Worm (Caenorhabditis elegans) whole organism, L4 larva: ENCODE results near the gene F54F7.2.

ENCODE experiments used
- D1046.2 ChIP-seq: fragments of 200-800 bp; sonication (Bioruptor generic); IDR thresholded peaks from 2 replicates; pipeline ENCODE4 v1.3.6; 2022; ENCODE audit warnings: missing genetic modification characterization, missing compliant biosample characterization
- Y5F2A.4 ChIP-seq: fragments of 200-800 bp; sonication (Bioruptor generic); optimal IDR thresholded peaks from 2 replicates; lab custom pipeline; 2018; ENCODE audit warnings: mild to moderate bottlenecking, missing genetic modification characterization, missing compliant biosample characterization
- aly-2 ChIP-seq: sonication (generic microtip); optimal IDR thresholded peaks from 2 replicates; lab custom pipeline; 2018; ENCODE audit warnings: missing biosample characterization, missing genetic modification characterization
- ceh-20 ChIP-seq: fragments of 200-800 bp; sonication (Bioruptor generic); IDR thresholded peaks from 2 replicates; pipeline ENCODE4 v1.3.6; 2022; ENCODE audit warnings: missing genetic modification reagents, missing genetic modification characterization, missing compliant biosample characterization
- ceh-32 ChIP-seq: sonication (generic microtip); optimal IDR thresholded peaks from 2 replicates; lab custom pipeline; 2016; ENCODE audit warnings: mild to moderate bottlenecking, missing genetic modification characterization, missing compliant biosample characterization; ENCODE audit not compliant: poor library complexity
- daf-12 ChIP-seq: fragments of 150-350 bp; optimal IDR thresholded peaks from 2 replicates; lab custom pipeline; 2014; ENCODE audit warnings: missing biosample characterization, missing genetic modification reagents, missing genetic modification characterization
- dmd-9 ChIP-seq: fragments of 200-800 bp; sonication (Bioruptor generic); IDR thresholded peaks from 2 replicates; pipeline ENCODE4 v1.3.6; 2022; ENCODE audit warnings: missing genetic modification reagents, missing genetic modification characterization, missing compliant biosample characterization
- duxl-1 ChIP-seq: sonication (generic microtip); optimal IDR thresholded peaks from 2 replicates; lab custom pipeline; 2016; ENCODE audit warnings: mild to moderate bottlenecking, missing genetic modification characterization, moderate library complexity, missing compliant biosample characterization; ENCODE audit not compliant: poor library complexity
- egl-27 ChIP-seq: sonication (generic microtip); optimal IDR thresholded peaks from 3 replicates; lab custom pipeline; 2017; ENCODE audit warnings: missing biosample characterization, missing genetic modification reagents, missing genetic modification characterization
- gei-8 ChIP-seq: fragments of 200-800 bp; sonication (Bioruptor generic); optimal IDR thresholded peaks from 2 replicates; lab custom pipeline; 2018; ENCODE audit warnings: mild to moderate bottlenecking, missing genetic modification characterization, missing compliant biosample characterization
- lin-1 ChIP-seq: fragments of 200-800 bp; sonication (Bioruptor generic); IDR thresholded peaks from 2 replicates; pipeline ENCODE4 v1.3.6; 2022; ENCODE audit warnings: missing genetic modification reagents, missing genetic modification characterization, missing compliant biosample characterization
- mdl-1 ChIP-seq, 2 experiments: fragments of 150-350 bp in 1 of 2; sonication (generic microtip) in 1 of 2; optimal IDR thresholded peaks; 2 replicates each; lab custom pipeline; 2014 to 2017; ENCODE audit warnings: missing biosample characterization in 2 of 2, missing genetic modification characterization in 2 of 2
- nhr-11 ChIP-seq: fragments of 150-350 bp; optimal IDR thresholded peaks from 2 replicates; lab custom pipeline; 2014; ENCODE audit warnings: missing biosample characterization, missing genetic modification characterization
- nhr-111 ChIP-seq: fragments of 200-800 bp; sonication (Bioruptor generic); optimal IDR thresholded peaks from 2 replicates; lab custom pipeline; 2018; ENCODE audit warnings: mild to moderate bottlenecking, missing genetic modification characterization, missing compliant biosample characterization
- nhr-28 ChIP-seq: fragments of 150-350 bp; optimal IDR thresholded peaks from 2 replicates; lab custom pipeline; 2014; ENCODE audit warnings: missing biosample characterization, missing genetic modification characterization
- nhr-76 ChIP-seq: fragments of 150-350 bp; optimal IDR thresholded peaks from 2 replicates; lab custom pipeline; 2014; ENCODE audit warnings: missing biosample characterization, missing genetic modification characterization
- spr-1 ChIP-seq: sonication (generic microtip); optimal IDR thresholded peaks from 2 replicates; lab custom pipeline; 2016; ENCODE audit warnings: mild to moderate bottlenecking, missing genetic modification characterization, missing compliant biosample characterization
- unc-62 ChIP-seq, 3 experiments: fragments of 150-350 bp in 1 of 3; sonication (generic microtip); optimal IDR thresholded peaks in 2 of 3; peaks in 1 of 3; 1 replicate in 1 of 3; 2 replicates in 2 of 3; lab custom pipeline; 2014 to 2017; ENCODE audit warnings: missing biosample characterization in 3 of 3, missing genetic modification characterization in 3 of 3, missing genetic modification reagents in 3 of 3, missing genotype in 1 of 3
- zfp-2 ChIP-seq: sonication (generic microtip); optimal IDR thresholded peaks from 2 replicates; lab custom pipeline; 2016; ENCODE audit warnings: mild to moderate bottlenecking, missing genetic modification characterization, missing compliant biosample characterization

F54F7.2 gene

DNA sequence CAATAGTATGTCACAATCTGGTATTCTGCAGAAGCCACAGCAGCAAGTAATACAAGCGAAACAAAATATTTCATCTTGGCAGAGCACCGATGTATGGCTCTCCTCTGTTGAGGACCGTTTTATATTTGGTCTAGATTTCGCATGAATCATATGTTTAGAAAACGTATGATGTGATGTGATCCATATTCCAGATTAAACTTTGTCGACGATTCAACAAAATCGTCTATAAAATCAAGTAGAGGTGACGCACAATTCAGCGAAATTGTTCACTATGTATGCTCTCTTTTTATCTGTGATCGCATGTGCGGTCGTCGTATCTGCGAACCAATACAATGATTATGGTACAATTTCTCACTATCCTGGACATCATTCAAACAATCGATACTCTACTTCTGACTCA lies 36.4 kb downstream of the F54F7.2 start, which contains the start of the genes Y62H9A.3 and Y62H9A.4:
TSS of gene Y62H9A.3 (minus strand) at position 101 of the 400 bp plus-strand sequence.
TSS of gene Y62H9A.4 (plus strand) at position 256 of the 400 bp plus-strand sequence.
- TF ChIP-seq ceh-32 (tag; lab: Kevin White, UChicago) (no peak), unc-62 (GFP tag; optimal IDR thresholded peaks at IDR 0.05 in 1 of 2; lab: Kevin White, UChicago) (peak in 1 of 2 experiments; percentile 55), unc-62 (tag; optimal IDR thresholded peaks at IDR 0.05; lab: Kevin White, UChicago) (no peak)

DNA sequence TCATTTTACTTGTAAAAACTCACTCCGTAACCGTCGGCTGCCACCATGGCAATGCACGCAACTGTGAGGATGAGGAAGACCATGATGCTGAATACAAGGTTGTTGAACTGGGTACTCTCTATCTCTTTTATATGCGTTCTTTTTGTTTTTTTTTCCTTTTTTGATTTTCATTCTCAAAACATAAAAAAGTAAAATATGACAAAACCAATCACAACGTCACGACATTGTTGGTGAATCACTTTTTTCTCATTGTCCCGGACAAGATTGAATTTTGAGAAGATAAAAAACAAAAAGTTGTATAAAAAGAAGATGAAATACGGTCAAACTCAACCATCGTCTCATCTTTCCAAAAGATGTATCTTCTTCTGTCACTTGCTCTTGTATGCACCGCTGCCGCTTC lies 39.3 kb downstream of the F54F7.2 start, which contains the start of the genes Y62H9A.5 and ule-5:
TSS of gene Y62H9A.5 (minus strand) at position 101 of the 400 bp plus-strand sequence.
TSS of gene ule-5 (plus strand) at position 328 of the 400 bp plus-strand sequence.
- TF ChIP-seq nhr-111 (GFP tag; lab: Kevin White, UChicago), result no peak
- TF ChIP-seq unc-62 (GFP tag; optimal IDR thresholded peaks at IDR 0.05 in 1 of 2; lab: Kevin White, UChicago), result no peak
- no peak for TF ChIP-seq unc-62 (tag; optimal IDR thresholded peaks at IDR 0.05; lab: Kevin White, UChicago)
- TF ChIP-seq nhr-28 (tag; lab: Kevin White, UChicago), result no peak
- no peak for TF ChIP-seq ceh-32 (tag; lab: Kevin White, UChicago)
- no peak for TF ChIP-seq aly-2 (tag; lab: Kevin White, UChicago)
- TF ChIP-seq nhr-76 (tag; lab: Kevin White, UChicago), result no peak
- no peak for TF ChIP-seq mdl-1 (tag; optimal IDR thresholded peaks at IDR 0.05; lab: Kevin White, UChicago)
- TF ChIP-seq duxl-1 (tag; lab: Kevin White, UChicago), result no peak
- TF ChIP-seq gei-8, result no peak
- no peak for TF ChIP-seq ceh-20 (GFP tag; lab: Robert Waterston, UW)
- no peak for TF ChIP-seq Y5F2A.4 (GFP tag; lab: Kevin White, UChicago)
- no peak for TF ChIP-seq nhr-11
- TF ChIP-seq, all 104 proteins: peak for 0

DNA sequence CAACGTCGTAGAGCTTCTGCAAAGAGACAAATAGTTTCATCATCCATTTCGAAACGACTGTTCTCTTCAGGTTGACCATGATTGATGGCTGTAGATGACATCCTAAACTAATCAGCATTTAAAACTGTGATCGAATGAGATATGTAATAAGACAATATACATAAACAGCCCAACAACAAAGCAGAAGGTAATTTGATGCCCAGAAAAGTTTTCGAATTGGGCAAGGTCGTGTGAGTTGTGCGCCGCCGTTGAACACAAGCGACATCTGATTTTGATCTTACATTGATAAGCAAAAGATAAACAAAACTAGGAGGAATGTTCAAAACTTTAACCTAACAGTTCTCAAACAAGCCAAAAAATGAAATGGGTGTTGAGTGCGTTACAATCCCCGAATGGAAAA lies 42.1 kb downstream of the F54F7.2 start, which contains the start of gene Y62H9A.7:
TSS of gene Y62H9A.7 (minus strand) at position 101 of the 400 bp plus-strand sequence.
- no peak for TF ChIP-seq egl-27

DNA sequence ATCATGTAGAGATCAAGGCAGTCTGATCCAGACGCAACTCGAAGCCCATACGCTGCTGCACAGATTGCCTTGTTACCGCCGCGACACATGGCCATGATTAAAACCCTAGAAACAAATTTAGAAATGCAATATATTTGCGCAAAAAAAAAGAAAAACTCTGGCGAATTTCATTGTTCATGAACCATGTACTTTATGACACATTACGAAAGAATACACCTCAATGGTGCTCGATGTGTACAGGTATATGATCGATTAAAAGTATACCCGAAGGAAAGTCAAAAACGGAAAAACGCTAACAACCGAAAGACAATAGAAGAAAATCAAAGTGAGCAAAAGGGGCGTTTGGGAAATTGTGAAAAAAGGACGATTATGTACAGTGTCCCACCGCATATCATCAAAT lies 48.9 kb downstream of the F54F7.2 start, which contains the start of gene Y62H9A.8:
TSS of gene Y62H9A.8 (minus strand) at position 101 of the 400 bp plus-strand sequence.
- TF ChIP-seq dmd-9 (GFP tag; lab: Robert Waterston, UW) (no peak), spr-1 (no peak), daf-12 (tag; lab: Kevin White, UChicago) (no peak), zfp-2 (tag; lab: Kevin White, UChicago) (no peak), D1046.2 (GFP tag; lab: Robert Waterston, UW) (no peak), lin-1 (GFP tag; lab: Robert Waterston, UW) (no peak), duxl-1 (tag; lab: Kevin White, UChicago) (no peak)
